Worm (Caenorhabditis elegans): Measurements from ENCODE around the gene srsx-1.

- no peak for TF ChIP-seq him-1 (tag; optimal IDR thresholded peaks at IDR 0.05)
- no peak for TF ChIP-seq W03F9.2 (tag; optimal IDR thresholded peaks at IDR 0.05)
- no peak for TF ChIP-seq dao-5 (tag; optimal IDR thresholded peaks at IDR 0.05)
Observed at ce11 chrV:17159430-17159924, 18.4 kb downstream of the srsx-1 start, which contains the start of gene F40D4.12.
